Fruit fly (Drosophila melanogaster) whole organism, embryonic: ENCODE measurements around the gene Rrp1.

Experiments
- BEAF-32 ChIP-seq: fragments of 200-800 bp; sonication (Bioruptor generic); optimal IDR thresholded peaks from 3 replicates; lab custom pipeline; 2017; ENCODE audit warnings: missing biosample characterization, missing genetic modification characterization, mild to moderate bottlenecking, moderate library complexity, missing genetic modification reagents
- Bteb2 ChIP-seq: fragments of 200-800 bp; sonication (Bioruptor generic); optimal IDR thresholded peaks from 2 replicates; lab custom pipeline; 2016; ENCODE audit warnings: missing biosample characterization, missing genetic modification characterization
- CG10565 ChIP-seq: fragments of 200-800 bp; sonication (Bioruptor generic); optimal IDR thresholded peaks from 3 replicates; lab custom pipeline; 2016; ENCODE audit warnings: missing biosample characterization, mild to moderate bottlenecking, missing genetic modification characterization
- CG12769 ChIP-seq: fragments of 200-800 bp; sonication (Bioruptor generic); optimal IDR thresholded peaks from 2 replicates; lab custom pipeline; 2019; ENCODE audit warnings: missing biosample characterization, mild to moderate bottlenecking, missing genetic modification characterization, moderate library complexity
- CG13775 ChIP-seq: fragments of 200-800 bp; sonication (Bioruptor generic); optimal IDR thresholded peaks from 3 replicates; lab custom pipeline; 2017; ENCODE audit warnings: missing biosample characterization, mild to moderate bottlenecking, missing genetic modification characterization
- CG15696 ChIP-seq: fragments of 200-800 bp; sonication (Bioruptor generic); optimal IDR thresholded peaks from 2 replicates; lab custom pipeline; 2019; ENCODE audit warnings: missing biosample characterization, mild to moderate bottlenecking, missing genetic modification characterization, moderate library complexity
- CG16813 ChIP-seq: fragments of 200-800 bp; sonication (Bioruptor generic); IDR thresholded peaks from 3 replicates; pipeline ENCODE4 v1.3.6; 2022; ENCODE audit warnings: missing biosample characterization, missing genetic modification characterization; ENCODE audit not compliant: partially characterized antibody
- CG17186 ChIP-seq: fragments of 200-800 bp; sonication (Bioruptor generic); optimal IDR thresholded peaks from 3 replicates; lab custom pipeline; 2017; ENCODE audit warnings: missing biosample characterization, missing genetic modification reagents, missing genetic modification characterization
- CG17361 ChIP-seq: fragments of 200-800 bp; sonication (Bioruptor generic); IDR thresholded peaks from 3 replicates; pipeline ENCODE4 v1.3.6; 2022; ENCODE audit warnings: missing biosample characterization, missing genetic modification characterization
- CG18619 ChIP-seq: fragments of 200-800 bp; sonication (Bioruptor generic); optimal IDR thresholded peaks from 3 replicates; lab custom pipeline; 2017; ENCODE audit warnings: missing biosample characterization, mild to moderate bottlenecking, missing genetic modification characterization
- CG2199 ChIP-seq: fragments of 200-800 bp; sonication (Bioruptor generic); IDR thresholded peaks from 3 replicates; pipeline ENCODE4 v1.3.6; 2022; ENCODE audit warnings: missing biosample characterization, missing genetic modification characterization
- CG2202 ChIP-seq: fragments of 200-800 bp; sonication (Bioruptor generic); optimal IDR thresholded peaks from 2 replicates; lab custom pipeline; 2018; ENCODE audit warnings: missing biosample characterization, mild to moderate bottlenecking, missing genetic modification characterization
- CG32532 ChIP-seq: fragments of 200-800 bp; sonication (Bioruptor generic); IDR thresholded peaks from 2 replicates; pipeline ENCODE4 v1.3.6; 2022; ENCODE audit warnings: missing biosample characterization, missing genetic modification characterization
- CG33213 ChIP-seq: fragments of 200-800 bp; sonication (Bioruptor generic); optimal IDR thresholded peaks from 3 replicates; lab custom pipeline; 2016; ENCODE audit warnings: missing biosample characterization, missing genetic modification characterization
- CG3847 ChIP-seq: fragments of 200-800 bp; sonication (Bioruptor generic); IDR thresholded peaks from 2 replicates; pipeline ENCODE4 v1.3.6; 2022; ENCODE audit warnings: missing biosample characterization, missing genetic modification characterization
- CG4424 ChIP-seq: fragments of 200-800 bp; sonication (Bioruptor generic); optimal IDR thresholded peaks from 3 replicates; lab custom pipeline; 2016; ENCODE audit warnings: missing biosample characterization, missing genetic modification characterization
- CG7556 ChIP-seq: fragments of 200-800 bp; sonication (Bioruptor generic); optimal IDR thresholded peaks from 2 replicates; lab custom pipeline; 2017; ENCODE audit warnings: missing biosample characterization, mild to moderate bottlenecking, missing genetic modification characterization
- CG8290 ChIP-seq, 3 experiments: fragments of 200-800 bp; sonication (Bioruptor generic); optimal IDR thresholded peaks; 2 replicates each; lab custom pipeline; 2016 to 2019; ENCODE audit warnings: missing biosample characterization in 3 of 3, missing genetic modification characterization in 3 of 3, mild to moderate bottlenecking in 2 of 3, moderate library complexity in 1 of 3
- CG8359 ChIP-seq: fragments of 200-800 bp; sonication (Bioruptor generic); optimal IDR thresholded peaks from 2 replicates; lab custom pipeline; 2017; ENCODE audit warnings: missing biosample characterization, mild to moderate bottlenecking, missing genetic modification characterization, borderline replicate concordance
- CG8765 ChIP-seq: fragments of 200-800 bp; sonication (Bioruptor generic); IDR thresholded peaks from 2 replicates; pipeline ENCODE4 v1.3.6; 2022; ENCODE audit warnings: missing biosample characterization, missing genetic modification characterization
- D19A ChIP-seq: fragments of 200-800 bp; optimal IDR thresholded peaks from 3 replicates; lab custom pipeline; 2019; ENCODE audit warnings: missing biosample characterization, mild to moderate bottlenecking, missing genetic modification characterization, moderate library complexity
- Dbx ChIP-seq: fragments of 200-800 bp; sonication (Bioruptor generic); IDR thresholded peaks from 3 replicates; pipeline ENCODE4 v1.3.6; 2022; ENCODE audit warnings: missing biosample characterization, missing genetic modification characterization
- E2f1 ChIP-seq: fragments of 200-800 bp; sonication (Bioruptor generic); IDR thresholded peaks from 2 replicates; pipeline ENCODE4 v1.3.6; 2022; ENCODE audit warnings: missing biosample characterization, missing genetic modification characterization
- HmgD ChIP-seq: fragments of 200-800 bp; sonication (Bioruptor generic); optimal IDR thresholded peaks from 3 replicates; lab custom pipeline; 2016; ENCODE audit warnings: missing biosample characterization, missing genetic modification characterization
- Hr78 ChIP-seq, 2 experiments: fragments of 200-800 bp in 1 of 2; fragments of >200 bp in 1 of 2; sonication (Bioruptor generic) in 1 of 2; optimal IDR thresholded peaks; 2 replicates each; lab custom pipeline; 2017 to 2019; ENCODE audit warnings: missing biosample characterization in 2 of 2, missing genetic modification characterization in 2 of 2, mild to moderate bottlenecking in 1 of 2, moderate library complexity in 1 of 2
- Hsf ChIP-seq: fragments of 200-800 bp; sonication (Bioruptor generic); optimal IDR thresholded peaks from 3 replicates; lab custom pipeline; 2016; ENCODE audit warnings: missing biosample characterization, missing genetic modification characterization
- Mes4 ChIP-seq: fragments of 200-800 bp; sonication (Bioruptor generic); optimal IDR thresholded peaks from 2 replicates; lab custom pipeline; 2016; ENCODE audit warnings: missing biosample characterization, missing genetic modification characterization
- Rfx ChIP-seq: fragments of 200-800 bp; sonication (Bioruptor generic); IDR thresholded peaks from 2 replicates; pipeline ENCODE4 v1.3.6; 2022; ENCODE audit warnings: missing biosample characterization, missing genetic modification characterization
- Scr ChIP-seq: fragments of 200-800 bp; sonication (Bioruptor generic); IDR thresholded peaks from 2 replicates; pipeline ENCODE4 v1.3.6; 2022; ENCODE audit warnings: missing biosample characterization, missing genetic modification characterization; ENCODE audit not compliant: partially characterized antibody
- Sox100B ChIP-seq: fragments of 200-800 bp; sonication (Bioruptor generic); optimal IDR thresholded peaks from 3 replicates; lab custom pipeline; 2018; ENCODE audit warnings: missing biosample characterization, mild to moderate bottlenecking, missing genetic modification characterization
- Sry-δ ChIP-seq: fragments of 200-800 bp; sonication (Bioruptor generic); optimal IDR thresholded peaks from 2 replicates; lab custom pipeline; 2016; ENCODE audit warnings: missing biosample characterization, missing genetic modification characterization
- Trl ChIP-seq, 3 experiments: fragments of >200 bp in 2 of 3; fragments of 200-800 bp in 1 of 3; sonication (Bioruptor generic) in 1 of 3; optimal IDR thresholded peaks; 2 replicates in 1 of 3; 3 replicates in 2 of 3; lab custom pipeline; 2016 to 2017; ENCODE audit warnings: missing biosample characterization in 1 of 3, missing genetic modification characterization in 1 of 3
- amos ChIP-seq: fragments of 200-800 bp; sonication (Bioruptor generic); IDR thresholded peaks from 2 replicates; pipeline ENCODE4 v1.3.6; 2022; ENCODE audit warnings: missing biosample characterization, missing genetic modification characterization; ENCODE audit not compliant: partially characterized antibody
- chinmo ChIP-seq: fragments of 200-800 bp; sonication (Bioruptor generic); IDR thresholded peaks from 4 replicates; pipeline ENCODE4 v1.3.6; 2022; ENCODE audit warnings: missing biosample characterization, missing genetic modification characterization; ENCODE audit not compliant: partially characterized antibody
- emc ChIP-seq: fragments of 200-800 bp; sonication (Bioruptor generic); optimal IDR thresholded peaks from 2 replicates; lab custom pipeline; 2016; ENCODE audit warnings: missing biosample characterization, missing genetic modification characterization
- gce ChIP-seq: fragments of 200-800 bp; sonication (Bioruptor generic); IDR thresholded peaks from 3 replicates; pipeline ENCODE4 v1.3.6; 2022; ENCODE audit warnings: missing biosample characterization, missing genetic modification characterization
- grn ChIP-seq: fragments of 200-800 bp; sonication (Bioruptor generic); optimal IDR thresholded peaks from 3 replicates; lab custom pipeline; 2017; ENCODE audit warnings: missing biosample characterization, missing genetic modification characterization
- gro ChIP-seq: fragments of 200-800 bp; sonication (Bioruptor generic); optimal IDR thresholded peaks from 2 replicates; lab custom pipeline; 2016; ENCODE audit warnings: missing biosample characterization, missing genetic modification characterization
- lilli ChIP-seq: fragments of 200-800 bp; sonication (Bioruptor generic); optimal IDR thresholded peaks from 3 replicates; lab custom pipeline; 2016; ENCODE audit warnings: missing biosample characterization, missing genetic modification characterization
- nmo ChIP-seq: fragments of 200-800 bp; sonication (Bioruptor generic); optimal IDR thresholded peaks from 2 replicates; lab custom pipeline; 2018; ENCODE audit warnings: missing biosample characterization, mild to moderate bottlenecking, missing genetic modification characterization, moderate library complexity
- nom ChIP-seq: fragments of 200-800 bp; sonication (Bioruptor generic); optimal IDR thresholded peaks from 2 replicates; lab custom pipeline; 2017; ENCODE audit warnings: missing biosample characterization, missing genetic modification characterization, mild to moderate bottlenecking, moderate library complexity, missing genetic modification reagents
- phol ChIP-seq: fragments of 200-800 bp; sonication (Bioruptor generic); optimal IDR thresholded peaks from 3 replicates; lab custom pipeline; 2018; ENCODE audit warnings: missing biosample characterization, mild to moderate bottlenecking, missing genetic modification characterization, moderate library complexity
- psq ChIP-seq: fragments of 200-800 bp; sonication (Bioruptor generic); optimal IDR thresholded peaks from 2 replicates; lab custom pipeline; 2017; ENCODE audit warnings: missing biosample characterization, missing genetic modification characterization
- ranshi ChIP-seq: fragments of 200-800 bp; sonication (Bioruptor generic); IDR thresholded peaks from 2 replicates; pipeline ENCODE4 v1.3.6; 2022; ENCODE audit warnings: missing biosample characterization, missing genetic modification characterization
- sd ChIP-seq: fragments of 200-800 bp; sonication (Bioruptor generic); optimal IDR thresholded peaks from 3 replicates; lab custom pipeline; 2018; ENCODE audit warnings: missing biosample characterization, mild to moderate bottlenecking, missing genetic modification characterization, moderate library complexity
- slbo ChIP-seq: fragments of 200-800 bp; sonication (Bioruptor generic); IDR thresholded peaks from 2 replicates; pipeline ENCODE4 v1.3.6; 2022; ENCODE audit warnings: missing biosample characterization, missing genetic modification characterization
- sug ChIP-seq: fragments of 200-800 bp; optimal IDR thresholded peaks from 2 replicates; lab custom pipeline; 2019; ENCODE audit warnings: missing biosample characterization, mild to moderate bottlenecking, missing genetic modification characterization, moderate library complexity

Rrp1 gene

dm6 chr2L:2999609-3000008, 27.3 kb upstream of the Rrp1 start (continued):
- peak; percentile 53 for TF ChIP-seq sd
- peak; percentile 4 for TF ChIP-seq CG15696 (tag; lab: Kevin White, UChicago)

- peak; percentile 94 for TF ChIP-seq CG16813 (GFP tag; lab: Robert Waterston, UW)
- 0 out of 2 replicates have a peak, but pooled peaks have one; percentile 13 for TF ChIP-seq slbo
- TF ChIP-seq chinmo (GFP tag; lab: Robert Waterston, UW), result peak; percentile 98
- TF ChIP-seq CG8359 (GFP tag; lab: Kevin White, UChicago), result no peak
- peak; percentile 19; the same call in 1 of the 2 replicates for TF ChIP-seq Rfx (GFP tag; lab: Robert Waterston, UW)
- TF ChIP-seq CG2202 (tag; lab: Kevin White, UChicago), result no peak
- no peak for TF ChIP-seq Trl (optimal IDR thresholded peaks at IDR 0.05; lab: Kevin White, UChicago)
- no peak for TF ChIP-seq Trl (GFP tag; optimal IDR thresholded peaks at IDR 0.05; lab: Kevin White, UChicago)
- peak; percentile 15 for TF ChIP-seq nmo (GFP tag; lab: Kevin White, UChicago)
- peak; percentile 96 for TF ChIP-seq amos (GFP tag; lab: Robert Waterston, UW)
- TF ChIP-seq CG17361 (GFP tag; lab: Robert Waterston, UW), result no peak; the same call in 2 of the 3 replicates
- TF ChIP-seq Bteb2 (GFP tag; lab: Kevin White, UChicago), result no peak
- TF ChIP-seq BEAF-32, result peak; percentile 84
- TF ChIP-seq D19A, result no peak
- TF ChIP-seq gro (GFP tag; lab: Kevin White, UChicago), result peak; percentile 8
- peak; percentile 95 for TF ChIP-seq Sry-δ (GFP tag; lab: Kevin White, UChicago)
- TF ChIP-seq HmgD (GFP tag; lab: Kevin White, UChicago), result no peak
- 0 out of 3 replicates have a peak, but pooled peaks have one; percentile 10 for TF ChIP-seq CG2199 (GFP tag; lab: Robert Waterston, UW)
- no peak for TF ChIP-seq CG33213 (GFP tag; lab: Kevin White, UChicago)
- TF ChIP-seq lilli, result peak; percentile 22
- no peak for TF ChIP-seq CG4424 (GFP tag; lab: Kevin White, UChicago)
- peak; percentile 92 for TF ChIP-seq Scr (GFP tag; lab: Robert Waterston, UW)
- TF ChIP-seq emc, result no peak
- peak; percentile 4 for TF ChIP-seq Mes4 (GFP tag; lab: Kevin White, UChicago)
- no peak for TF ChIP-seq CG18619 (GFP tag; lab: Kevin White, UChicago)
- no peak for TF ChIP-seq gce (GFP tag; lab: Robert Waterston, UW)
- TF ChIP-seq Hr78 (GFP tag; optimal IDR thresholded peaks at IDR 0.05; lab: Kevin White, UChicago), result no peak
- TF ChIP-seq Sox100B (GFP tag; lab: Kevin White, UChicago), result no peak
- TF ChIP-seq CG8290 (GFP tag; optimal IDR thresholded peaks at IDR 0.05; lab: Kevin White, UChicago), result peak; percentile 40
- TF ChIP-seq CG8290 (tag; optimal IDR thresholded peaks at IDR 0.05; lab: Kevin White, UChicago), result no peak
- peak; percentile 33 for TF ChIP-seq phol (tag; lab: Kevin White, UChicago)
- TF ChIP-seq grn (GFP tag; lab: Kevin White, UChicago), result no peak
- TF ChIP-seq CG10565 (GFP tag; lab: Kevin White, UChicago), result no peak
- peak; percentile 8 for TF ChIP-seq nom (GFP tag; lab: Kevin White, UChicago)
- peak; percentile 43 for TF ChIP-seq CG17186 (GFP tag; lab: Kevin White, UChicago)
- TF ChIP-seq psq (GFP tag; lab: Kevin White, UChicago), result no peak
- TF ChIP-seq sug (tag; lab: Kevin White, UChicago), result peak; percentile 27
- TF ChIP-seq E2f1 (GFP tag; lab: Robert Waterston, UW), result no peak
- no peak for TF ChIP-seq CG13775 (GFP tag; lab: Kevin White, UChicago)
- TF ChIP-seq Hsf (GFP tag; lab: Kevin White, UChicago), result peak; percentile 22
- TF ChIP-seq CG12769, result no peak
- TF ChIP-seq Dbx (GFP tag; lab: Robert Waterston, UW), result peak; percentile 18; the same call in 1 of the 3 replicates
- TF ChIP-seq CG8765 (GFP tag; lab: Robert Waterston, UW), result no peak
- 0 out of 2 replicates have a peak, but pooled peaks have one; percentile 28 for TF ChIP-seq CG3847
- TF ChIP-seq CG7556, result no peak
- no peak for TF ChIP-seq ranshi (GFP tag; lab: Robert Waterston, UW)
- peak; percentile 20; the same call in 1 of the 2 replicates for TF ChIP-seq CG32532 (GFP tag; lab: Robert Waterston, UW)
These were observed 26.8 kb upstream of the Rrp1 start, which contains the start of gene Ccdc85 for dm6 chr2L:2999113-2999512. TSS of gene Ccdc85 (plus strand) at chr2L:2999286.
